Worm (Caenorhabditis elegans): Measurements from ENCODE around the gene ZK507.1.

DNA sequence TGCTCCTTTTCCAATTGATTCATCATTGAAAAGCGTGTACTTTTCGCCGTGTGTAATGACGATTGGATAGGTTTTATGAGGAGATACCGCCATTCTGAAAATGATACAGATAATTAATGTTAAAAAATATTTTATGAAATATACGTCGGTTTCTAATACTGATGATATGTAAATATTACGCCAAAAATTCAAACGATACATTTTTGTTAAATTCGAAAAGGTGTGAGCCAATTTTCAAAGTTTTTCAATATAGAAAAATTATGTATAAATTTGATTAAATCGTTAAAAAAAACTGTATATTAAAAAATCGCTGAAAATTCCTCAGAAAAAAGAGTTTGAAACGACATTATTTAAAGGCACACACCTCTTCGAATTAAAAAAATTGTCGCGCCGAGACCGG is 50.5 kb downstream of the ZK507.1 start, which contains the start of gene ikke-1:
- TF ChIP-seq ama-1 (optimal IDR thresholded peaks at IDR 0.05): no peak
- TF ChIP-seq pes-1 (GFP tag; IDR thresholded peaks at IDR 0.05): no peak
- TF ChIP-seq hmbx-1 (tag; optimal IDR thresholded peaks at IDR 0.05): no peak
- TF ChIP-seq tbx-37 (GFP tag; conservative IDR thresholded peaks at IDR 0.05): no peak
- no peak for TF ChIP-seq sea-1 (GFP tag; conservative IDR thresholded peaks at IDR 0.05)
- TF ChIP-seq tra-4 (tag; optimal IDR thresholded peaks at IDR 0.05): no peak
- no peak for TF ChIP-seq ets-7 (tag; optimal IDR thresholded peaks at IDR 0.05)
- no peak for TF ChIP-seq hmg-4 (GFP tag; optimal IDR thresholded peaks at IDR 0.05)
- TF ChIP-seq ceh-36 (tag; optimal IDR thresholded peaks at IDR 0.05): no peak
- no peak for TF ChIP-seq B0310.2 (tag; optimal IDR thresholded peaks at IDR 0.05)

Measured in whole organism, early embryonic.